Fruit fly (Drosophila melanogaster) whole organism, embryonic: Measurements from ENCODE around the gene Nasp.
A peak's percentile ranks its signal among the peaks of the same experiment; 100 is the strongest.

Experiments used
- Ada2b ChIP-seq: fragments of 200-800 bp; sonication (Bioruptor generic); IDR thresholded peaks from 2 replicates; pipeline ENCODE4 v1.3.6; 2022; ENCODE audit warnings: missing biosample characterization, missing genetic modification characterization
- Atf6 ChIP-seq: fragments of 200-800 bp; sonication (Bioruptor generic); IDR thresholded peaks from 2 replicates; pipeline ENCODE4 v1.3.6; 2022; ENCODE audit warnings: missing biosample characterization, missing genetic modification characterization
- CG10543 ChIP-seq: fragments of 200-800 bp; sonication (Bioruptor generic); optimal IDR thresholded peaks from 3 replicates; lab custom pipeline; 2017; ENCODE audit warnings: missing biosample characterization, mild to moderate bottlenecking, missing genetic modification characterization, moderate library complexity
- CG1603 ChIP-seq: fragments of 200-800 bp; sonication (Bioruptor generic); optimal IDR thresholded peaks from 2 replicates; lab custom pipeline; 2019; ENCODE audit warnings: missing biosample characterization, mild to moderate bottlenecking, missing genetic modification characterization, moderate library complexity
- CG1647 ChIP-seq: fragments of 200-800 bp; sonication (Bioruptor generic); optimal IDR thresholded peaks from 3 replicates; lab custom pipeline; 2016; ENCODE audit warnings: missing biosample characterization, missing genetic modification characterization
- CG16813 ChIP-seq: fragments of 200-800 bp; sonication (Bioruptor generic); IDR thresholded peaks from 3 replicates; pipeline ENCODE4 v1.3.6; 2022; ENCODE audit warnings: missing biosample characterization, missing genetic modification characterization; ENCODE audit not compliant: partially characterized antibody
- CG17328 ChIP-seq: fragments of 200-800 bp; sonication (Bioruptor generic); IDR thresholded peaks from 2 replicates; pipeline ENCODE4 v1.3.6; 2022; ENCODE audit warnings: missing biosample characterization, missing genetic modification characterization
- CG30020 ChIP-seq: fragments of 200-800 bp; optimal IDR thresholded peaks from 2 replicates; lab custom pipeline; 2019; ENCODE audit warnings: missing biosample characterization, mild to moderate bottlenecking, missing genetic modification characterization, moderate library complexity
- CG30403 ChIP-seq: fragments of 200-800 bp; sonication (Bioruptor generic); optimal IDR thresholded peaks from 3 replicates; lab custom pipeline; 2016; ENCODE audit warnings: missing biosample characterization, missing genetic modification characterization
- CG31365 ChIP-seq: fragments of 200-800 bp; sonication (Bioruptor generic); optimal IDR thresholded peaks from 2 replicates; lab custom pipeline; 2018; ENCODE audit warnings: missing biosample characterization, mild to moderate bottlenecking, missing genetic modification characterization
- CG32532 ChIP-seq: fragments of 200-800 bp; sonication (Bioruptor generic); IDR thresholded peaks from 2 replicates; pipeline ENCODE4 v1.3.6; 2022; ENCODE audit warnings: missing biosample characterization, missing genetic modification characterization
- CG3847 ChIP-seq: fragments of 200-800 bp; sonication (Bioruptor generic); IDR thresholded peaks from 2 replicates; pipeline ENCODE4 v1.3.6; 2022; ENCODE audit warnings: missing biosample characterization, missing genetic modification characterization
- CG43689 ChIP-seq: fragments of 200-800 bp; sonication (Bioruptor generic); IDR thresholded peaks from 2 replicates; pipeline ENCODE4 v1.3.6; 2022; ENCODE audit warnings: missing biosample characterization, missing genetic modification characterization
- CG4730 ChIP-seq: fragments of 200-800 bp; sonication (Bioruptor generic); IDR thresholded peaks from 2 replicates; pipeline ENCODE4 v1.3.6; 2022; ENCODE audit warnings: missing biosample characterization, missing genetic modification characterization
- CG4820 ChIP-seq: fragments of 200-800 bp; sonication (Bioruptor generic); optimal IDR thresholded peaks from 3 replicates; lab custom pipeline; 2016; ENCODE audit warnings: missing biosample characterization, missing genetic modification characterization
- CG6765 ChIP-seq: fragments of 200-800 bp; sonication (Bioruptor generic); optimal IDR thresholded peaks from 3 replicates; lab custom pipeline; 2017; ENCODE audit warnings: missing biosample characterization, mild to moderate bottlenecking, missing genetic modification characterization
- CG8089 ChIP-seq: fragments of 200-800 bp; sonication (Bioruptor generic); optimal IDR thresholded peaks from 3 replicates; lab custom pipeline; 2016; ENCODE audit warnings: missing biosample characterization, missing genetic modification characterization
- CG8478 ChIP-seq: fragments of >200 bp; optimal IDR thresholded peaks from 2 replicates; lab custom pipeline; 2018
- CG8924 ChIP-seq: fragments of 200-800 bp; optimal IDR thresholded peaks from 3 replicates; lab custom pipeline; 2019; ENCODE audit warnings: missing biosample characterization, mild to moderate bottlenecking, missing genetic modification characterization, moderate library complexity
- CG9215 ChIP-seq: fragments of 200-800 bp; sonication (Bioruptor generic); IDR thresholded peaks from 2 replicates; pipeline ENCODE4 v1.3.6; 2022; ENCODE audit warnings: missing biosample characterization, missing genetic modification characterization
- CG9797 ChIP-seq: fragments of 200-800 bp; sonication (Bioruptor generic); optimal IDR thresholded peaks from 3 replicates; lab custom pipeline; 2018; ENCODE audit warnings: missing biosample characterization, mild to moderate bottlenecking, missing genetic modification characterization
- Dip2 ChIP-seq: fragments of 200-800 bp; sonication (Bioruptor generic); IDR thresholded peaks from 2 replicates; pipeline ENCODE4 v1.3.6; 2022; ENCODE audit warnings: missing biosample characterization, missing genetic modification characterization
- Dll ChIP-seq: fragments of 200-800 bp; sonication (Bioruptor generic); IDR thresholded peaks from 4 replicates; pipeline ENCODE4 v1.3.6; 2022; ENCODE audit warnings: missing biosample characterization, missing genetic modification characterization; ENCODE audit not compliant: partially characterized antibody
- Doc2 ChIP-seq: fragments of 200-800 bp; sonication (Bioruptor generic); IDR thresholded peaks from 2 replicates; pipeline ENCODE4 v1.3.6; 2022; ENCODE audit warnings: missing biosample characterization, missing genetic modification characterization
- Ets97D ChIP-seq: fragments of 200-800 bp; sonication (Bioruptor generic); optimal IDR thresholded peaks from 3 replicates; lab custom pipeline; 2016; ENCODE audit warnings: missing biosample characterization, missing genetic modification characterization
- HmgZ ChIP-seq: fragments of 200-800 bp; sonication (Bioruptor generic); optimal IDR thresholded peaks from 2 replicates; lab custom pipeline; 2018; ENCODE audit warnings: missing biosample characterization, mild to moderate bottlenecking, missing genetic modification characterization
- Hmx ChIP-seq: fragments of 200-800 bp; sonication (Bioruptor generic); optimal IDR thresholded peaks from 2 replicates; lab custom pipeline; 2016; ENCODE audit warnings: missing biosample characterization, missing genetic modification characterization
- Hr39 ChIP-seq: fragments of >200 bp; optimal IDR thresholded peaks from 2 replicates; lab custom pipeline; 2017
- Lhr ChIP-seq: fragments of 200-800 bp; sonication (Bioruptor generic); optimal IDR thresholded peaks from 3 replicates; lab custom pipeline; 2017; ENCODE audit warnings: mild to moderate bottlenecking, missing biosample characterization, missing genetic modification reagents, missing genetic modification characterization
- Mad ChIP-seq: fragments of 200-800 bp; sonication (Bioruptor generic); optimal IDR thresholded peaks from 2 replicates; lab custom pipeline; 2016; ENCODE audit warnings: missing biosample characterization, missing genetic modification characterization
- Mrtf ChIP-seq: fragments of 200-800 bp; sonication (Bioruptor generic); IDR thresholded peaks from 3 replicates; pipeline ENCODE4 v1.3.6; 2022; ENCODE audit warnings: missing biosample characterization, missing genetic modification characterization
- Neu2 ChIP-seq: fragments of 200-800 bp; sonication (Bioruptor generic); optimal IDR thresholded peaks from 3 replicates; lab custom pipeline; 2016; ENCODE audit warnings: missing biosample characterization, missing genetic modification characterization, borderline replicate concordance
- Oaz ChIP-seq: fragments of 200-800 bp; sonication (Bioruptor generic); IDR thresholded peaks from 2 replicates; pipeline ENCODE4 v1.3.6; 2022; ENCODE audit warnings: missing biosample characterization, missing genetic modification characterization
- Xrp1 ChIP-seq: fragments of 200-800 bp; sonication (Bioruptor generic); IDR thresholded peaks from 2 replicates; pipeline ENCODE4 v1.3.6; 2022; ENCODE audit warnings: missing biosample characterization, missing genetic modification characterization
- ara ChIP-seq: fragments of 200-800 bp; sonication (Bioruptor generic); IDR thresholded peaks from 2 replicates; pipeline ENCODE4 v1.3.6; 2022; ENCODE audit warnings: missing biosample characterization, missing genetic modification characterization
- br ChIP-seq: fragments of >200 bp; optimal IDR thresholded peaks from 2 replicates; lab custom pipeline; 2017
- cato ChIP-seq: fragments of 200-800 bp; sonication (Bioruptor generic); optimal IDR thresholded peaks from 2 replicates; lab custom pipeline; 2016; ENCODE audit warnings: missing biosample characterization, missing genetic modification characterization, borderline replicate concordance
- corto ChIP-seq: fragments of 200-800 bp; sonication (Bioruptor generic); optimal IDR thresholded peaks from 2 replicates; lab custom pipeline; 2016; ENCODE audit warnings: missing biosample characterization, mild to moderate bottlenecking, missing genetic modification characterization, moderate library complexity
- da ChIP-seq: fragments of 200-800 bp; sonication (Bioruptor generic); optimal IDR thresholded peaks from 2 replicates; lab custom pipeline; 2016; ENCODE audit warnings: missing biosample characterization, missing genetic modification characterization
- dmrt99B ChIP-seq: fragments of 200-800 bp; sonication (Bioruptor generic); optimal IDR thresholded peaks from 2 replicates; lab custom pipeline; 2018; ENCODE audit warnings: missing biosample characterization, mild to moderate bottlenecking, missing genetic modification characterization, moderate library complexity
- dysf ChIP-seq: fragments of 200-800 bp; sonication (Bioruptor generic); IDR thresholded peaks from 3 replicates; pipeline ENCODE4 v1.3.6; 2022; ENCODE audit warnings: missing biosample characterization, missing genetic modification characterization
- fd102C ChIP-seq: fragments of 200-800 bp; sonication (Bioruptor generic); optimal IDR thresholded peaks from 2 replicates; lab custom pipeline; 2018; ENCODE audit warnings: missing biosample characterization, mild to moderate bottlenecking, missing genetic modification characterization, moderate library complexity
- ham ChIP-seq: fragments of 200-800 bp; sonication (Bioruptor generic); IDR thresholded peaks from 2 replicates; pipeline ENCODE4 v1.3.6; 2022; ENCODE audit warnings: missing biosample characterization, missing genetic modification characterization
- hth ChIP-seq: fragments of >200 bp; optimal IDR thresholded peaks from 2 replicates; lab custom pipeline; 2017; ENCODE audit warnings: inconsistent platforms
- kah ChIP-seq: fragments of 200-800 bp; sonication (Bioruptor generic); optimal IDR thresholded peaks from 2 replicates; lab custom pipeline; 2018; ENCODE audit warnings: missing biosample characterization, mild to moderate bottlenecking, missing genetic modification characterization
- nau ChIP-seq: fragments of 200-800 bp; sonication (Bioruptor generic); optimal IDR thresholded peaks from 3 replicates; lab custom pipeline; 2017; ENCODE audit warnings: missing biosample characterization, mild to moderate bottlenecking, missing genetic modification characterization, missing genetic modification reagents
- oc ChIP-seq: fragments of 200-800 bp; sonication (Bioruptor generic); optimal IDR thresholded peaks from 2 replicates; lab custom pipeline; 2018; ENCODE audit warnings: missing biosample characterization, mild to moderate bottlenecking, missing genetic modification characterization, moderate library complexity
- pfk ChIP-seq: fragments of 200-800 bp; sonication (Bioruptor generic); optimal IDR thresholded peaks from 2 replicates; lab custom pipeline; 2018; ENCODE audit warnings: missing biosample characterization, mild to moderate bottlenecking, missing genetic modification characterization, moderate library complexity
- shn ChIP-seq: fragments of 200-800 bp; sonication (Bioruptor generic); optimal IDR thresholded peaks from 3 replicates; lab custom pipeline; 2016; ENCODE audit warnings: missing biosample characterization, missing genetic modification characterization
- so ChIP-seq: fragments of 200-800 bp; sonication (Bioruptor generic); IDR thresholded peaks from 3 replicates; pipeline ENCODE4 v1.3.6; 2022; ENCODE audit warnings: missing biosample characterization, missing genetic modification characterization
- trh ChIP-seq: fragments of 200-800 bp; sonication (Bioruptor generic); optimal IDR thresholded peaks from 2 replicates; lab custom pipeline; 2016; ENCODE audit warnings: missing biosample characterization, missing genetic modification characterization
- zen2 ChIP-seq: fragments of 200-800 bp; sonication (Bioruptor generic); IDR thresholded peaks from 3 replicates; pipeline ENCODE4 v1.3.6; 2022; ENCODE audit warnings: missing biosample characterization, missing genetic modification characterization; ENCODE audit not compliant: partially characterized antibody

The Nasp gene

dm6 chr3R:8747871-8748775 is 525 bp downstream of the Nasp start (continued):
- TF ChIP-seq CG4730 (GFP tag; lab: Robert Waterston, UW) (no peak), pfk (GFP tag; lab: Kevin White, UChicago) (no peak), Mad (GFP tag; lab: Kevin White, UChicago) (no peak), Hmx (GFP tag; lab: Kevin White, UChicago) (no peak), CG17328 (GFP tag; lab: Robert Waterston, UW) (no peak), CG30403 (no peak), Hr39 (lab: Kevin White, UChicago) (no peak), trh (GFP tag; lab: Kevin White, UChicago) (no peak), cato (GFP tag; lab: Kevin White, UChicago) (no peak), CG1603 (tag; lab: Kevin White, UChicago) (no peak), Lhr (GFP tag; lab: Kevin White, UChicago) (no peak), Mrtf (no peak), hth (no peak), ham (GFP tag; lab: Robert Waterston, UW) (no peak), CG4820 (GFP tag; lab: Kevin White, UChicago) (no peak), CG9797 (GFP tag; lab: Kevin White, UChicago) (no peak), Ets97D (GFP tag; lab: Kevin White, UChicago) (no peak), CG6765 (GFP tag; lab: Kevin White, UChicago) (peak; percentile 16), CG8478 (lab: Kevin White, UChicago) (no peak), shn (GFP tag; lab: Kevin White, UChicago) (no peak), CG1647 (GFP tag; lab: Kevin White, UChicago) (no peak), Dip2 (GFP tag; lab: Robert Waterston, UW) (no peak), CG43689 (no peak), nau (GFP tag; lab: Kevin White, UChicago) (no peak), Dll (GFP tag; lab: Robert Waterston, UW) (no peak), CG16813 (GFP tag; lab: Robert Waterston, UW) (no peak), so (GFP tag; lab: Robert Waterston, UW) (0 out of 3 replicates have a peak, but pooled peaks have one; percentile 37), dysf (GFP tag; lab: Robert Waterston, UW) (no peak), Ada2b (GFP tag; lab: Robert Waterston, UW) (no peak), fd102C (GFP tag; lab: Kevin White, UChicago) (no peak), dmrt99B (tag; lab: Kevin White, UChicago) (no peak), CG8924 (tag; lab: Kevin White, UChicago) (no peak), Xrp1 (GFP tag; lab: Robert Waterston, UW) (no peak), Doc2 (no peak), zen2 (GFP tag; lab: Robert Waterston, UW) (no peak), Oaz (GFP tag; lab: Robert Waterston, UW) (no peak), CG32532 (GFP tag; lab: Robert Waterston, UW) (no peak), HmgZ (no peak), ara (GFP tag; lab: Robert Waterston, UW) (no peak), br (lab: Kevin White, UChicago) (no peak), CG30020 (tag; lab: Kevin White, UChicago) (no peak), Neu2 (GFP tag; lab: Kevin White, UChicago) (no peak), oc (tag; lab: Kevin White, UChicago) (no peak), da (no peak), Atf6 (GFP tag; lab: Robert Waterston, UW) (0 out of 2 replicates have a peak, but pooled peaks have one; percentile 14), corto (GFP tag; lab: Kevin White, UChicago) (peak; percentile 69), kah (GFP tag; lab: Kevin White, UChicago) (no peak), CG31365 (tag; lab: Kevin White, UChicago) (no peak), CG3847 (GFP tag; lab: Robert Waterston, UW) (no peak), CG8089 (GFP tag; lab: Kevin White, UChicago) (no peak), CG10543 (GFP tag; lab: Kevin White, UChicago) (peak; percentile 2), CG9215 (GFP tag; lab: Robert Waterston, UW) (no peak)
